Fruit fly (Drosophila melanogaster): ENCODE data around the gene CG8369.

Gene CG8369

dm6 chr3R:8792463-8793175 is 29.2 kb upstream of the CG8369 start (continued):
- TF ChIP-seq CG6276 (GFP tag; optimal IDR thresholded peaks at IDR 0.05) (peak; percentile 80), CG6854 (GFP tag; optimal IDR thresholded peaks at IDR 0.05) (peak; percentile 82), Ets96B (tag; optimal IDR thresholded peaks at IDR 0.05) (peak; percentile 45), CG32006 (GFP tag; optimal IDR thresholded peaks at IDR 0.05) (peak; percentile 37), Hr38 (GFP tag; optimal IDR thresholded peaks at IDR 0.05) (no peak), eg (GFP tag; IDR thresholded peaks at IDR 0.05) (peak; percentile 73; the same call in 2 of the 3 replicates), CG34406 (GFP tag; optimal IDR thresholded peaks at IDR 0.05) (no peak), CG11294 (GFP tag; IDR thresholded peaks at IDR 0.05) (no peak), pdm3 (GFP tag; optimal IDR thresholded peaks at IDR 0.05) (peak; percentile 31), CG16779 (tag; optimal IDR thresholded peaks at IDR 0.05) (peak; percentile 63), net (GFP tag; optimal IDR thresholded peaks at IDR 0.05) (peak; percentile 57), dsx (GFP tag; optimal IDR thresholded peaks at IDR 0.05; ENCODE audit: poor library complexity, severe bottlenecking) (peak; percentile 60), Sox14 (GFP tag; optimal IDR thresholded peaks at IDR 0.05) (no peak)

- TF ChIP-seq OdsH (GFP tag; optimal IDR thresholded peaks at IDR 0.05) (no peak), Eip78C (GFP tag) (peak; percentile 53)
These were observed 28.1 kb upstream of the CG8369 start for dm6 chr3R:8793726-8794125.

- TF ChIP-seq CG32006 (GFP tag; optimal IDR thresholded peaks at IDR 0.05) (no peak), Sox14 (GFP tag; optimal IDR thresholded peaks at IDR 0.05) (no peak), CG15336 (GFP tag; IDR thresholded peaks at IDR 0.05) (no peak), Blimp-1 (GFP tag; optimal IDR thresholded peaks at IDR 0.05) (no peak), acj6 (GFP tag; optimal IDR thresholded peaks at IDR 0.05) (no peak), CG8319 (GFP tag; optimal IDR thresholded peaks at IDR 0.05) (no peak), ss (GFP tag; optimal IDR thresholded peaks at IDR 0.05) (no peak), CG4318 (GFP tag; optimal IDR thresholded peaks at IDR 0.05) (no peak), CG16779 (tag; optimal IDR thresholded peaks at IDR 0.05) (no peak), Met (GFP tag; optimal IDR thresholded peaks at IDR 0.05) (no peak), CG31627 (GFP tag; optimal IDR thresholded peaks at IDR 0.05) (no peak), Eip75B (GFP tag; optimal IDR thresholded peaks at IDR 0.05) (no peak), Eip78C (GFP tag) (no peak), CG34406 (GFP tag; optimal IDR thresholded peaks at IDR 0.05) (no peak), Eip93F (GFP tag; optimal IDR thresholded peaks at IDR 0.05) (no peak), cyc (GFP tag; optimal IDR thresholded peaks at IDR 0.05) (no peak), topi (GFP tag; optimal IDR thresholded peaks at IDR 0.05) (no peak), eg (GFP tag; IDR thresholded peaks at IDR 0.05) (no peak)
These were observed 27.4 kb upstream of the CG8369 start, which contains the start of gene Ir85a for dm6 chr3R:8794384-8794783. TSS of gene Ir85a (plus strand) at chr3R:8794684.

dm6 chr3R:8798332-8798731 is 23.5 kb upstream of the CG8369 start:
- no peak for TF ChIP-seq CG10631 (GFP tag; optimal IDR thresholded peaks at IDR 0.05)
- no peak for TF ChIP-seq esn (GFP tag; optimal IDR thresholded peaks at IDR 0.05)
- TF ChIP-seq CG4318 (GFP tag; optimal IDR thresholded peaks at IDR 0.05), result no peak
- no peak for TF ChIP-seq CG8119 (GFP tag; IDR thresholded peaks at IDR 0.05)
- no peak for TF ChIP-seq CG3032 (tag; optimal IDR thresholded peaks at IDR 0.05)
- no peak for TF ChIP-seq pdm3 (GFP tag; optimal IDR thresholded peaks at IDR 0.05)
- TF ChIP-seq OdsH (GFP tag; optimal IDR thresholded peaks at IDR 0.05), result no peak
- no peak for TF ChIP-seq topi (GFP tag; optimal IDR thresholded peaks at IDR 0.05)
- TF ChIP-seq fd59A (GFP tag; optimal IDR thresholded peaks at IDR 0.05), result no peak
- TF ChIP-seq CG6854 (GFP tag; optimal IDR thresholded peaks at IDR 0.05), result no peak
- no peak for TF ChIP-seq dac (GFP tag; optimal IDR thresholded peaks at IDR 0.05)
- TF ChIP-seq CG9139 (GFP tag; optimal IDR thresholded peaks at IDR 0.05), result no peak
- TF ChIP-seq CG10669 (GFP tag; optimal IDR thresholded peaks at IDR 0.05), result no peak
- TF ChIP-seq salr (GFP tag; optimal IDR thresholded peaks at IDR 0.05), result no peak
- no peak for TF ChIP-seq Eip75B (GFP tag; optimal IDR thresholded peaks at IDR 0.05)
- no peak for TF ChIP-seq acj6 (GFP tag; optimal IDR thresholded peaks at IDR 0.05)

Data from whole organism, prepupa.